Worm (Caenorhabditis elegans) whole organism, young adult: ENCODE measurements around the gene bcc-1.

Source experiments
- B0035.1 ChIP-seq: sonication (generic microtip); optimal IDR thresholded peaks from 2 replicates; lab custom pipeline; 2016; ENCODE audit warnings: missing genetic modification characterization, mild to moderate bottlenecking, missing compliant biosample characterization, missing genotype, missing genetic modification reagents
- B0261.1 ChIP-seq: sonication (generic microtip); optimal IDR thresholded peaks from 2 replicates; lab custom pipeline; 2016; ENCODE audit warnings: mild to moderate bottlenecking, missing genetic modification characterization, moderate library complexity, missing compliant biosample characterization
- B0336.3 ChIP-seq: fragments of 200-800 bp; sonication (Bioruptor generic); IDR thresholded peaks from 2 replicates; pipeline ENCODE4 v1.3.6; 2022; ENCODE audit warnings: missing genetic modification characterization, missing compliant biosample characterization
- D2030.7 ChIP-seq: fragments of 200-800 bp; sonication (Bioruptor generic); IDR thresholded peaks from 2 replicates; pipeline ENCODE4 v1.3.6; 2022; ENCODE audit warnings: missing genetic modification reagents, missing genetic modification characterization, missing compliant biosample characterization
- F10E7.11 ChIP-seq: sonication (generic microtip); optimal IDR thresholded peaks from 2 replicates; lab custom pipeline; 2017; ENCODE audit warnings: mild to moderate bottlenecking, missing genetic modification characterization, moderate library complexity, missing compliant biosample characterization
- F23B12.7 ChIP-seq: sonication (generic microtip); optimal IDR thresholded peaks from 2 replicates; lab custom pipeline; 2017; ENCODE audit warnings: missing genetic modification characterization, mild to moderate bottlenecking, missing compliant biosample characterization, antibody characterized with exemption, moderate library complexity; ENCODE audit not compliant: insufficient read depth
- K11D2.4 ChIP-seq: fragments of 200-800 bp; sonication (Bioruptor generic); IDR thresholded peaks from 2 replicates; pipeline ENCODE4 v1.3.6; 2022; ENCODE audit warnings: missing genetic modification reagents, missing genetic modification characterization, missing compliant biosample characterization
- K12H6.12 ChIP-seq: fragments of 200-800 bp; sonication (Bioruptor generic); optimal IDR thresholded peaks from 2 replicates; lab custom pipeline; 2018; ENCODE audit warnings: mild to moderate bottlenecking, missing genetic modification characterization, missing compliant biosample characterization
- Y56A3A.18 ChIP-seq: fragments of 200-800 bp; sonication (Bioruptor generic); IDR thresholded peaks from 2 replicates; pipeline ENCODE4 v1.3.6; 2022; ENCODE audit warnings: missing genetic modification reagents, missing genetic modification characterization, missing compliant biosample characterization
- akir-1 ChIP-seq: fragments of 200-800 bp; sonication (Bioruptor generic); optimal IDR thresholded peaks from 2 replicates; lab custom pipeline; 2018; ENCODE audit warnings: mild to moderate bottlenecking, missing genetic modification characterization, moderate library complexity, missing compliant biosample characterization
- bed-2 ChIP-seq: fragments of 200-800 bp; sonication (Bioruptor generic); IDR thresholded peaks from 2 replicates; pipeline ENCODE4 v1.3.6; 2022; ENCODE audit warnings: missing genetic modification reagents, missing genetic modification characterization, missing compliant biosample characterization
- cebp-2 ChIP-seq: fragments of 200-800 bp; sonication (Bioruptor generic); IDR thresholded peaks from 2 replicates; pipeline ENCODE4 v1.3.6; 2022; ENCODE audit warnings: missing genetic modification characterization, missing compliant biosample characterization
- ceh-100 ChIP-seq: fragments of 200-800 bp; sonication (Bioruptor generic); IDR thresholded peaks from 2 replicates; pipeline ENCODE4 v1.3.6; 2022; ENCODE audit warnings: missing genetic modification reagents, missing genetic modification characterization, missing compliant biosample characterization
- chd-7 ChIP-seq: sonication (generic microtip); optimal IDR thresholded peaks from 2 replicates; lab custom pipeline; 2016; ENCODE audit warnings: mild to moderate bottlenecking, missing genetic modification characterization, moderate library complexity, missing compliant biosample characterization
- die-1 ChIP-seq: sonication (generic microtip); optimal IDR thresholded peaks from 2 replicates; lab custom pipeline; 2016; ENCODE audit warnings: missing genotype, mild to moderate bottlenecking, missing genetic modification characterization, missing compliant biosample characterization
- dpl-1 ChIP-seq: fragments of 150-350 bp; optimal IDR thresholded peaks from 2 replicates; lab custom pipeline; 2014; ENCODE audit warnings: missing biosample characterization, missing genetic modification reagents, missing genetic modification characterization
- egl-18 ChIP-seq: fragments of 200-800 bp; sonication (Bioruptor generic); IDR thresholded peaks from 2 replicates; pipeline ENCODE4 v1.3.6; 2022; ENCODE audit warnings: missing genetic modification reagents, missing genetic modification characterization, missing compliant biosample characterization
- egl-44 ChIP-seq: fragments of 200-800 bp; sonication (Bioruptor generic); IDR thresholded peaks from 2 replicates; pipeline ENCODE4 v1.3.6; 2022; ENCODE audit warnings: missing genetic modification reagents, missing genetic modification characterization, missing compliant biosample characterization
- egrh-3 ChIP-seq: fragments of 200-800 bp; sonication (Bioruptor generic); IDR thresholded peaks from 2 replicates; pipeline ENCODE4 v1.3.6; 2022; ENCODE audit warnings: missing genetic modification reagents, missing genetic modification characterization, missing compliant biosample characterization
- ets-4 ChIP-seq: fragments of 200-800 bp; sonication (Bioruptor generic); optimal IDR thresholded peaks from 2 replicates; lab custom pipeline; 2018; ENCODE audit warnings: mild to moderate bottlenecking, missing genetic modification characterization, missing compliant biosample characterization
- fkh-3 ChIP-seq: sonication (generic microtip); optimal IDR thresholded peaks from 2 replicates; lab custom pipeline; 2016; ENCODE audit warnings: mild to moderate bottlenecking, missing genetic modification characterization, missing compliant biosample characterization
- him-1 ChIP-seq: sonication (generic microtip); optimal IDR thresholded peaks from 2 replicates; lab custom pipeline; 2016; ENCODE audit warnings: missing genotype, missing genetic modification reagents, missing genetic modification characterization, missing compliant biosample characterization
- hlh-12 ChIP-seq: sonication (generic microtip); optimal IDR thresholded peaks from 2 replicates; lab custom pipeline; 2016; ENCODE audit warnings: missing genetic modification characterization, missing compliant biosample characterization
- hmg-1.2 ChIP-seq: fragments of 200-800 bp; sonication (Bioruptor generic); IDR thresholded peaks from 2 replicates; pipeline ENCODE4 v1.3.6; 2022; ENCODE audit warnings: missing genetic modification reagents, missing genetic modification characterization, missing compliant biosample characterization
- lag-1 ChIP-seq: fragments of 200-800 bp; sonication (Bioruptor generic); IDR thresholded peaks from 2 replicates; pipeline ENCODE4 v1.3.6; 2022; ENCODE audit warnings: missing genetic modification reagents, missing genetic modification characterization, missing compliant biosample characterization
- let-526 ChIP-seq: fragments of 200-800 bp; sonication (Bioruptor generic); IDR thresholded peaks from 2 replicates; pipeline ENCODE4 v1.3.6; 2022; ENCODE audit warnings: missing genetic modification reagents, missing genetic modification characterization, missing compliant biosample characterization
- let-607 ChIP-seq, 2 experiments: fragments of 200-800 bp in 1 of 2; sonication (Bioruptor generic) in 1 of 2; sonication (generic microtip) in 1 of 2; optimal IDR thresholded peaks; 2 replicates each; lab custom pipeline; 2016 to 2018; ENCODE audit warnings: mild to moderate bottlenecking in 2 of 2, missing compliant biosample characterization in 2 of 2, missing genetic modification characterization in 2 of 2, moderate library complexity in 2 of 2, missing genotype in 1 of 2
- lin-40 ChIP-seq: sonication (generic microtip); optimal IDR thresholded peaks from 2 replicates; lab custom pipeline; 2016; ENCODE audit warnings: missing genetic modification characterization, mild to moderate bottlenecking, missing compliant biosample characterization, missing genotype, missing genetic modification reagents
- lin-54 ChIP-seq: fragments of 200-800 bp; sonication (Bioruptor generic); optimal IDR thresholded peaks from 2 replicates; lab custom pipeline; 2018; ENCODE audit warnings: mild to moderate bottlenecking, missing genetic modification characterization, missing compliant biosample characterization
- lsl-1 ChIP-seq: fragments of 200-800 bp; sonication (Bioruptor generic); optimal IDR thresholded peaks from 2 replicates; lab custom pipeline; 2018; ENCODE audit warnings: mild to moderate bottlenecking, missing genetic modification characterization, moderate library complexity, missing compliant biosample characterization
- lsy-27 ChIP-seq: sonication (generic microtip); optimal IDR thresholded peaks from 2 replicates; lab custom pipeline; 2017; ENCODE audit warnings: missing genetic modification characterization, mild to moderate bottlenecking, missing compliant biosample characterization, antibody characterized with exemption, missing genotype, borderline replicate concordance; ENCODE audit not compliant: insufficient read depth
- mel-28 ChIP-seq: sonication (generic microtip); optimal IDR thresholded peaks from 2 replicates; lab custom pipeline; 2016; ENCODE audit warnings: borderline replicate concordance, mild to moderate bottlenecking, missing genetic modification characterization, missing compliant biosample characterization
- mes-4 ChIP-seq: sonication (generic microtip); optimal IDR thresholded peaks from 2 replicates; lab custom pipeline; 2016; ENCODE audit warnings: missing genotype, missing genetic modification characterization, missing compliant biosample characterization
- mxl-1 ChIP-seq: sonication (generic microtip); optimal IDR thresholded peaks from 2 replicates; lab custom pipeline; 2016; ENCODE audit warnings: missing genetic modification characterization, missing compliant biosample characterization
- nfya-1 ChIP-seq: sonication (generic microtip); optimal IDR thresholded peaks from 2 replicates; lab custom pipeline; 2017; ENCODE audit warnings: antibody characterized with exemption, missing compliant biosample characterization, missing genetic modification characterization, borderline replicate concordance; ENCODE audit not compliant: insufficient read depth
- nfyb-1 ChIP-seq: fragments of 200-800 bp; sonication (Bioruptor generic); IDR thresholded peaks from 2 replicates; pipeline ENCODE4 v1.3.6; 2022; ENCODE audit warnings: missing genetic modification reagents, missing genetic modification characterization, missing compliant biosample characterization
- nhr-120 ChIP-seq: fragments of 200-800 bp; sonication (Bioruptor generic); IDR thresholded peaks from 2 replicates; pipeline ENCODE4 v1.3.6; 2022; ENCODE audit warnings: missing genetic modification characterization, missing compliant biosample characterization
- nhr-179 ChIP-seq: sonication (generic microtip); optimal IDR thresholded peaks from 2 replicates; lab custom pipeline; 2016; ENCODE audit warnings: mild to moderate bottlenecking, missing genetic modification characterization, missing compliant biosample characterization
- pbrm-1 ChIP-seq: fragments of 200-800 bp; sonication (Bioruptor generic); IDR thresholded peaks from 2 replicates; pipeline ENCODE4 v1.3.6; 2022; ENCODE audit warnings: missing genetic modification reagents, missing genetic modification characterization, missing compliant biosample characterization
- somi-1 ChIP-seq: fragments of 200-800 bp; sonication (Bioruptor generic); optimal IDR thresholded peaks from 2 replicates; lab custom pipeline; 2018; ENCODE audit warnings: mild to moderate bottlenecking, missing genetic modification characterization, missing compliant biosample characterization
- tbp1 ChIP-seq: fragments of 200-800 bp; sonication (Bioruptor generic); optimal IDR thresholded peaks from 2 replicates; lab custom pipeline; 2018; ENCODE audit warnings: mild to moderate bottlenecking, missing genetic modification characterization, missing compliant biosample characterization
- unc-130 ChIP-seq: sonication (generic microtip); optimal IDR thresholded peaks from 2 replicates; lab custom pipeline; 2016; ENCODE audit warnings: missing genetic modification reagents, missing genetic modification characterization, missing compliant biosample characterization
- ztf-22 ChIP-seq: fragments of 200-800 bp; sonication (Bioruptor generic); optimal IDR thresholded peaks from 2 replicates; lab custom pipeline; 2018; ENCODE audit warnings: mild to moderate bottlenecking, missing genetic modification characterization, moderate library complexity, missing compliant biosample characterization
- ztf-25 ChIP-seq: fragments of 200-800 bp; sonication (Bioruptor generic); IDR thresholded peaks from 2 replicates; pipeline ENCODE4 v1.3.6; 2022; ENCODE audit warnings: missing genetic modification reagents, missing genetic modification characterization, missing compliant biosample characterization
- ztf-26 ChIP-seq: sonication (generic microtip); optimal IDR thresholded peaks from 2 replicates; lab custom pipeline; 2017; ENCODE audit warnings: missing genetic modification characterization, missing compliant biosample characterization
- ztf-6 ChIP-seq: fragments of 200-800 bp; sonication (Bioruptor generic); IDR thresholded peaks from 2 replicates; pipeline ENCODE4 v1.3.6; 2022; ENCODE audit warnings: missing genetic modification reagents, missing genetic modification characterization, missing compliant biosample characterization

Gene bcc-1

ce11 chrIV:11080823-11081285, 11.5 kb downstream of the bcc-1 start, which contains the start of gene atg-7 (continued):
- TF ChIP-seq lsy-27 (tag; lab: Kevin White, UChicago) (no peak), K12H6.12 (tag; lab: Kevin White, UChicago) (no peak), pbrm-1 (no peak), nfyb-1 (GFP tag; lab: Robert Waterston, UW) (peak; percentile 63; the same call in 1 of the 2 replicates), lag-1 (no peak), mxl-1 (no peak), nhr-179 (tag; lab: Kevin White, UChicago) (no peak), ztf-22 (peak; percentile 35), somi-1 (GFP tag; lab: Kevin White, UChicago) (peak; percentile 12), fkh-3 (tag; lab: Kevin White, UChicago) (no peak), egl-18 (GFP tag; lab: Robert Waterston, UW) (no peak), hlh-12 (no peak), F23B12.7 (tag; lab: Kevin White, UChicago) (no peak), ztf-6 (GFP tag; lab: Robert Waterston, UW) (no peak), K11D2.4 (GFP tag; lab: Robert Waterston, UW) (no peak), lin-54 (GFP tag; lab: Kevin White, UChicago) (peak; percentile 43), cebp-2 (0 out of 2 replicates have a peak, but pooled peaks have one; percentile 29), D2030.7 (GFP tag; lab: Robert Waterston, UW) (no peak; the same call in 1 of the 2 replicates), egl-44 (GFP tag; lab: Robert Waterston, UW) (no peak), F10E7.11 (peak; percentile 60), dpl-1 (no peak), ztf-25 (no peak), nhr-120 (GFP tag; lab: Robert Waterston, UW) (no peak), B0336.3 (GFP tag; lab: Robert Waterston, UW) (peak; percentile 72), hmg-1.2 (GFP tag; lab: Robert Waterston, UW) (peak; percentile 34; the same call in 1 of the 2 replicates), ztf-26 (tag; lab: Kevin White, UChicago) (no peak), mes-4 (tag; lab: Kevin White, UChicago) (no peak), tbp1 (GFP tag; lab: Kevin White, UChicago) (no peak), ceh-100 (GFP tag; lab: Robert Waterston, UW) (no peak), Y56A3A.18 (GFP tag; lab: Robert Waterston, UW) (0 out of 2 replicates have a peak, but pooled peaks have one; percentile 18), die-1 (tag; lab: Kevin White, UChicago) (peak; percentile 20), bed-2 (GFP tag; lab: Robert Waterston, UW) (no peak), let-607 (tag; optimal IDR thresholded peaks at IDR 0.05; lab: Kevin White, UChicago) (peak in 1 of 2 experiments; percentile 31)

DNA sequence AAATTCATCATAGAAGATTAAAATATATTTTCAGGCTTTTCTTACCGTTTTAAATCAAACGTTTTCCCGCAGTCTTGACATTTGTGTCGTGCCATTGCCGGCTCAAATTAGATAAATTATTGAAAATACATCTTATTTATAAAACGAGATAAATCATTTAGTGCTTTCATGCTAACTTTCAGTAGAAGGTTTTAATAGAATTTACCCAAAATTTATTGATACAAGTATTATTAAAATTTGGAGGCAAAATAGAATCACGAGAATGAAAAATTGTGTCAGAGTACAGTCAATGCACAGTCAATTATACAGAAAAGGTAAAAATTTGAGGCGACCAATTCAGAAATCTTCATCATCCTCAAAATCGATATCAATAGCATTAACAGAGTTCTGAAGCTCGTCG, 13.9 kb downstream of the bcc-1 start, which contains the start of gene Y5F2A.4:
Gene Y5F2A.4 (minus strand): TSS at position 101 of the 400 bp plus-strand sequence.
- TF ChIP-seq mel-28 (tag; lab: Kevin White, UChicago) = no peak
- no peak for TF ChIP-seq B0261.1 (tag; lab: Kevin White, UChicago)
- no peak for TF ChIP-seq lin-40 (tag; lab: Kevin White, UChicago)
- no peak for TF ChIP-seq lsl-1 (GFP tag; lab: Kevin White, UChicago)
- no peak for TF ChIP-seq nfyb-1 (GFP tag; lab: Robert Waterston, UW)
- no peak for TF ChIP-seq chd-7 (tag; lab: Kevin White, UChicago)
- no peak for TF ChIP-seq him-1 (tag; lab: Kevin White, UChicago)
- no peak for TF ChIP-seq fkh-3 (tag; lab: Kevin White, UChicago)
- TF ChIP-seq ets-4 (GFP tag; lab: Kevin White, UChicago) = no peak
- TF ChIP-seq egrh-3 = no peak
- TF ChIP-seq nfya-1 (tag; lab: Kevin White, UChicago) = no peak
- TF ChIP-seq unc-130 (GFP tag; lab: Kevin White, UChicago) = no peak
- no peak for TF ChIP-seq akir-1 (GFP tag; lab: Kevin White, UChicago)
- no peak for TF ChIP-seq let-526
- TF ChIP-seq bed-2 (GFP tag; lab: Robert Waterston, UW) = no peak
- no peak for TF ChIP-seq B0035.1 (tag; lab: Kevin White, UChicago)
